Fruit fly (Drosophila melanogaster) whole organism, adult: ENCODE results near the gene CG13605.

Experiments used
- CG11617 ChIP-seq: fragments of 200-800 bp; sonication (Bioruptor generic); optimal IDR thresholded peaks from 2 replicates; lab custom pipeline; 2017; ENCODE audit warnings: mild to moderate bottlenecking, missing biosample characterization, missing genetic modification reagents, missing genetic modification characterization
- CG12768 ChIP-seq: fragments of 200-800 bp; sonication (Bioruptor generic); optimal IDR thresholded peaks from 2 replicates; lab custom pipeline; 2017; ENCODE audit warnings: missing biosample characterization, missing genetic modification characterization, mild to moderate bottlenecking, moderate library complexity, missing genetic modification reagents
- CG14711 ChIP-seq: fragments of 200-800 bp; sonication (Bioruptor generic); optimal IDR thresholded peaks from 2 replicates; lab custom pipeline; 2018; ENCODE audit warnings: missing biosample characterization, mild to moderate bottlenecking, missing genetic modification characterization, moderate library complexity
- CG1620 ChIP-seq: fragments of 200-800 bp; sonication (Bioruptor generic); optimal IDR thresholded peaks from 2 replicates; lab custom pipeline; 2016; ENCODE audit warnings: missing biosample characterization, missing genetic modification characterization
- CG33017 ChIP-seq: fragments of 200-800 bp; sonication (Bioruptor generic); optimal IDR thresholded peaks from 2 replicates; lab custom pipeline; 2018; ENCODE audit warnings: missing biosample characterization, mild to moderate bottlenecking, missing genetic modification characterization, moderate library complexity
- CG5204 ChIP-seq: fragments of 200-800 bp; sonication (Bioruptor generic); optimal IDR thresholded peaks from 2 replicates; lab custom pipeline; 2016; ENCODE audit warnings: missing biosample characterization, missing genetic modification characterization
- CG7045 ChIP-seq: fragments of 200-800 bp; sonication (Bioruptor generic); optimal IDR thresholded peaks from 2 replicates; lab custom pipeline; 2017; ENCODE audit warnings: missing biosample characterization, mild to moderate bottlenecking, missing genetic modification characterization
- CG7101 ChIP-seq: fragments of 200-800 bp; sonication (Bioruptor generic); optimal IDR thresholded peaks from 2 replicates; lab custom pipeline; 2018; ENCODE audit warnings: missing biosample characterization, mild to moderate bottlenecking, missing genetic modification characterization, moderate library complexity
- Clk ChIP-seq: fragments of 200-800 bp; sonication (Bioruptor generic); optimal IDR thresholded peaks from 2 replicates; lab custom pipeline; 2017; ENCODE audit warnings: missing biosample characterization, missing genetic modification characterization
- Crg-1 ChIP-seq: fragments of 200-800 bp; sonication (Bioruptor generic); optimal IDR thresholded peaks from 2 replicates; lab custom pipeline; 2016; ENCODE audit warnings: missing biosample characterization, missing genetic modification characterization
- Hr96 ChIP-seq: fragments of 200-800 bp; sonication (Bioruptor generic); optimal IDR thresholded peaks from 2 replicates; lab custom pipeline; 2016; ENCODE audit warnings: missing biosample characterization, missing genetic modification characterization
- Mnt ChIP-seq: fragments of 200-800 bp; sonication (Bioruptor generic); optimal IDR thresholded peaks from 2 replicates; lab custom pipeline; 2016; ENCODE audit warnings: missing biosample characterization, mild to moderate bottlenecking, missing genetic modification characterization
- bab1 ChIP-seq: fragments of 200-800 bp; sonication (Bioruptor generic); optimal IDR thresholded peaks from 3 replicates; lab custom pipeline; 2019; ENCODE audit warnings: missing biosample characterization, mild to moderate bottlenecking, missing genetic modification characterization, moderate library complexity
- cic ChIP-seq: fragments of 200-800 bp; sonication (Bioruptor generic); optimal IDR thresholded peaks from 2 replicates; lab custom pipeline; 2017; ENCODE audit warnings: missing biosample characterization, mild to moderate bottlenecking, missing genetic modification characterization, moderate library complexity
- cnc ChIP-seq, 2 experiments: fragments of >200 bp; optimal IDR thresholded peaks; 2 replicates each; lab custom pipeline; 2017
- kay ChIP-seq: fragments of 200-800 bp; sonication (Bioruptor generic); peaks from one replicate; lab custom pipeline; 2016; ENCODE audit warnings: missing biosample characterization, missing genetic modification characterization, borderline replicate concordance
- ovo ChIP-seq: fragments of 200-800 bp; sonication (Bioruptor generic); optimal IDR thresholded peaks from 2 replicates; lab custom pipeline; 2016; ENCODE audit warnings: missing biosample characterization, missing genetic modification characterization
- pad ChIP-seq: fragments of 200-800 bp; sonication (Bioruptor generic); optimal IDR thresholded peaks from 3 replicates; lab custom pipeline; 2017; ENCODE audit warnings: missing biosample characterization, missing genetic modification characterization, mild to moderate bottlenecking, moderate library complexity, missing genetic modification reagents
- tj ChIP-seq: fragments of 200-800 bp; sonication (Bioruptor generic); optimal IDR thresholded peaks from 3 replicates; lab custom pipeline; 2017; ENCODE audit warnings: missing biosample characterization, mild to moderate bottlenecking, missing genetic modification characterization, moderate library complexity
- toe ChIP-seq: fragments of 200-800 bp; sonication (Bioruptor generic); optimal IDR thresholded peaks from 2 replicates; lab custom pipeline; 2016; ENCODE audit warnings: missing biosample characterization, missing genetic modification characterization

The CG13605 gene

dm6 chr3R:24121669-24122068, 9.5 kb upstream of the CG13605 start:
- no peak for TF ChIP-seq Crg-1 (GFP tag; lab: Kevin White, UChicago)
- no peak for TF ChIP-seq ovo (GFP tag; lab: Kevin White, UChicago)
- TF ChIP-seq kay, result no peak
- no peak for TF ChIP-seq Hr96
- TF ChIP-seq CG14711, result no peak
- TF ChIP-seq CG1620, result no peak
- no peak for TF ChIP-seq bab1
- no peak for TF ChIP-seq CG7045 (GFP tag; lab: Kevin White, UChicago)
- no peak for TF ChIP-seq cic (GFP tag; lab: Kevin White, UChicago)
- TF ChIP-seq CG12768 (GFP tag; lab: Kevin White, UChicago), result no peak
- no peak for TF ChIP-seq CG7101 (tag; lab: Kevin White, UChicago)
- no peak for TF ChIP-seq Clk (GFP tag; lab: Kevin White, UChicago)
- no peak for TF ChIP-seq toe (GFP tag; lab: Kevin White, UChicago)
- TF ChIP-seq CG5204, result no peak
- no peak for TF ChIP-seq CG11617 (GFP tag; lab: Kevin White, UChicago)
- no peak for TF ChIP-seq Mnt (GFP tag; lab: Kevin White, UChicago)
- no peak for TF ChIP-seq tj (GFP tag; lab: Kevin White, UChicago)
- no peak for TF ChIP-seq CG33017 (tag; lab: Kevin White, UChicago)
- TF ChIP-seq cnc (optimal IDR thresholded peaks at IDR 0.05; lab: Kevin White, UChicago), result no peak

DNA sequence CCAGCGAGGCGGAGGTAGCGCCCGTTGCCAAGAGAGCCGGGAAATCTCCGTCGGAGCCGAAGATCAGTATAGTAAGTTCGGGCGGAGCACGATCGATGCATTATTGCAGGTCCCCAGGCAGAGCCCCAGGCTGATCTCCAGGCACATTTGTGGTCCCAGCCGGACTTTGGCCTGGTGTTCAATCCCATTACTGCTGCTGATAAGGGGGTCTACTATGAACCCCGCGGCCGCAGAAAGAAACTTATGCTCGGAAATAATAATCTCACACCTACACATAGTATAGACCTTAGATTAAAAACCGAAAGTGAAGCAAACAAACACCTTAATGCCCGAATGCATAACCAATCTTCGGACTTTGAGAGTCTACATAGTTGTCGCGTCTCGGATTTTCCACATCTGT, 4.8 kb upstream of the CG13605 start:
- TF ChIP-seq CG14711 (no peak), CG1620 (no peak), CG33017 (tag; lab: Kevin White, UChicago) (no peak), CG5204 (no peak), ovo (GFP tag; lab: Kevin White, UChicago) (no peak), CG11617 (GFP tag; lab: Kevin White, UChicago) (no peak), tj (GFP tag; lab: Kevin White, UChicago) (no peak), kay (no peak), Crg-1 (GFP tag; lab: Kevin White, UChicago) (no peak), pad (no peak), cic (GFP tag; lab: Kevin White, UChicago) (no peak), toe (GFP tag; lab: Kevin White, UChicago) (no peak), Clk (GFP tag; lab: Kevin White, UChicago) (no peak), bab1 (no peak), CG7045 (GFP tag; lab: Kevin White, UChicago) (no peak), Hr96 (no peak)

DNA sequence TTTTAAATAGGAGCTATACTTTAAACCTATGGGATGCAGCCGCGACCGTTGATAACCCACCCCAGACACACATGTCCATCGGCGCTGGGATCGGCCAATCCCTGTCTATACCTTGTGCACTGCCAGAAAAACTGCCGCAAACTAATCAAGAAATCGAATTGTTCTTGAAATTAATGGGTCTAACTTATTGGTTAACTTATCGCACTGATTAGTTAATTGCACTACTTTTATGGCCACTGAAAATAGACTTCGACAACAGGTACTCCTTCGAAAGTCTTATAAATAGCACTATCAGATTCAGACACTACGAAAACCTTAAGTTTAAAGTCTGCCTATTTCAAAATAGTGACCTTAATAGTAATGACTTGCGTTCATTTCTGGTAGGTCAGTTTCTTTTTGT, 4.0 kb upstream of the CG13605 start, which contains the start of gene CG13607:
TSS of gene CG13607 (minus strand) at position 143 of the 400 bp plus-strand sequence.
- no peak for TF ChIP-seq kay
- TF ChIP-seq bab1, result no peak
- no peak for TF ChIP-seq CG14711
- peak; percentile 27 for TF ChIP-seq Hr96
- no peak for TF ChIP-seq CG12768 (GFP tag; lab: Kevin White, UChicago)
- no peak for TF ChIP-seq toe (GFP tag; lab: Kevin White, UChicago)
- peak; percentile 10 for TF ChIP-seq CG11617 (GFP tag; lab: Kevin White, UChicago)
- peak; percentile 14 for TF ChIP-seq cic (GFP tag; lab: Kevin White, UChicago)
- TF ChIP-seq CG5204, result peak; percentile 13
- TF ChIP-seq CG7101 (tag; lab: Kevin White, UChicago), result peak; percentile 18

DNA sequence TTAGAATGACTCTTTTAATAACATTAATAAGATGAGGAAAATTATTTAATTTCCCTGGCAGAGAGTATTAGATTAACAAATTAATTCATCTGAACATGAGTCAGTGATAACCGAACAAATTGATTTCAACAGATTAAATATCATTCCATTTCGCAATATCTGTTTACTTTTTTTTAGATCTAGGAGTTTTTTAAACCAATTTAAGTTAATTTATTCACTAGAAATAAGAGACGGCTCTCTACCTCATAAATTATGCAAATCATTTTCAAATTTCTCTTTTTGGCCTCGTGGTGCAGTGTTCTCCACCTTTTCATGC, 839 bp upstream of the CG13605 start, which contains the start of gene Root:
TSS of gene Root (plus strand) at position 217 of the 316 bp plus-strand sequence.
- TF ChIP-seq cic (GFP tag; lab: Kevin White, UChicago) (no peak), pad (no peak), tj (GFP tag; lab: Kevin White, UChicago) (no peak), Crg-1 (GFP tag; lab: Kevin White, UChicago) (no peak), cnc (optimal IDR thresholded peaks at IDR 0.05; lab: Kevin White, UChicago) (no peak), Clk (GFP tag; lab: Kevin White, UChicago) (no peak)

DNA sequence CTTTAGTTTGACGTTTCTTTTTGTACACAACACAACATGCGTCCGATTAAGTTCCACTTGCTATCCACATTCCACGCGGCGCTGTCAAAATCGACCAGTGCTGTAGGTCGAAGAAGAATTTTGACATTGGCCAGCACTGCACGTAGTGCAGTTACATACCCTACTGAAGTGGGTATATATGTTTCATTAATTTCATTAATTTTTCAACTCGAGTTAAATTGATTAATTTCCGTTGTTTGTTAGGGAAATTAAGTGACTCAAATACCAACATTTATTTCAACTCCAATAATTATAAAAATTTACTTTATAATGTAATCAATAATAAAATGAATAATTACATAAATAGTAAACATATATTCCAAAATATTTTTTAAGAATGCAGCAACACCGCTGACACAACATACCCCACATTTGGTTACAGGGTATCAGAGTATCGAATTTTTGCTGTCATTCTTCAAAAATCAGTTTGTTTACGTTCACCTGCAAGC, 3.2 kb downstream of the CG13605 start, which contains the start of the genes eIF4EHP and CG18428:
TSS of gene eIF4EHP (minus strand) at position 59 of the 488 bp plus-strand sequence.
TSS of gene CG18428 (plus strand) at position 435 of the 488 bp plus-strand sequence.
- peak; percentile 100 for TF ChIP-seq CG7045 (GFP tag; lab: Kevin White, UChicago)
- peak; percentile 99 for TF ChIP-seq CG14711
- TF ChIP-seq bab1, result peak; percentile 99
- peak; percentile 100 for TF ChIP-seq CG7101 (tag; lab: Kevin White, UChicago)
- TF ChIP-seq pad, result peak; percentile 95
- peak; percentile 96 for TF ChIP-seq CG1620
- peak; percentile 98 for TF ChIP-seq Crg-1 (GFP tag; lab: Kevin White, UChicago)
- TF ChIP-seq Mnt (GFP tag; lab: Kevin White, UChicago), result peak; percentile 97
- peak; percentile 100 for TF ChIP-seq CG12768 (GFP tag; lab: Kevin White, UChicago)
- TF ChIP-seq cnc (optimal IDR thresholded peaks at IDR 0.05; lab: Kevin White, UChicago), result no peak
- peak; percentile 99 for TF ChIP-seq Clk (GFP tag; lab: Kevin White, UChicago)
- TF ChIP-seq cic (GFP tag; lab: Kevin White, UChicago), result peak; percentile 98
- peak; percentile 98 for TF ChIP-seq toe (GFP tag; lab: Kevin White, UChicago)
- peak; percentile 100 for TF ChIP-seq ovo (GFP tag; lab: Kevin White, UChicago)
- TF ChIP-seq Hr96, result peak; percentile 95
- TF ChIP-seq CG33017 (tag; lab: Kevin White, UChicago), result peak; percentile 100
- TF ChIP-seq CG5204, result peak; percentile 98
- TF ChIP-seq tj (GFP tag; lab: Kevin White, UChicago), result peak; percentile 97
- peak; percentile 100 for TF ChIP-seq CG11617 (GFP tag; lab: Kevin White, UChicago)
- TF ChIP-seq kay, result no peak

DNA sequence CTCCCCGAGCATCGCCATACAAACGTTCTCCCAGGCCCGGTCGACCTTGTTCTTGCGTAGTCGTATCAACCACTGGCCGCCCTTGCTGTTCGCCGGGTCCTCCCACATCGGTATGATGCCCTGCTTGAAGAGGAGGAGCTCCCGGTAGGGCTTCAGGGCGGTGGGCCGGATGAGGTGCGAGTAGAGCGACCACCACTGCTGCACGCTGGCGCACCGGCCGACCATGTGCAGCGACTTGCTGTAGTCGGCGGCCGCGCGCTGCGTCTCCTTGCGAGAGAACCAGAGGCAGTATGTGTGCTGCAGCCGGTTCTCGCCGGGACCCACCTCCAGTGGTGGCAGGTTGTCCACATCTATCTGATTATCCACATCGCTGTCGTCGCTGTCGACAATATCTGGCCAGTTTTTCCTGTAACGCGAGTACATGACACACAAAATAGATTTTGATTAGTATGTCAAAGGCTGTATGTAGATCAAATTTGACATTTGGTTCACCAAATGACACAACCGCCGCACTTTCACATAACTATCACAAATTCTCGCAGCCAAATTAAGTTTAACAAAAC, 5.2 kb downstream of the CG13605 start, which contains the start of gene CG10694:
TSS of gene CG10694 (plus strand) at position 513 of the 563 bp plus-strand sequence.
- TF ChIP-seq Mnt (GFP tag; lab: Kevin White, UChicago), result no peak
- no peak for TF ChIP-seq tj (GFP tag; lab: Kevin White, UChicago)
- no peak for TF ChIP-seq CG11617 (GFP tag; lab: Kevin White, UChicago)
- TF ChIP-seq CG14711, result no peak
- TF ChIP-seq kay, result no peak
- no peak for TF ChIP-seq cnc (optimal IDR thresholded peaks at IDR 0.05; lab: Kevin White, UChicago)
- TF ChIP-seq CG33017 (tag; lab: Kevin White, UChicago), result no peak
- TF ChIP-seq bab1, result no peak
- TF ChIP-seq ovo (GFP tag; lab: Kevin White, UChicago), result no peak
- no peak for TF ChIP-seq Clk (GFP tag; lab: Kevin White, UChicago)
- no peak for TF ChIP-seq cic (GFP tag; lab: Kevin White, UChicago)
- TF ChIP-seq CG7101 (tag; lab: Kevin White, UChicago), result no peak
- no peak for TF ChIP-seq pad
- TF ChIP-seq CG7045 (GFP tag; lab: Kevin White, UChicago), result no peak
